Worm (Caenorhabditis elegans): ENCODE measurements around the gene C18H9.6.
A peak's percentile ranks its signal among the peaks of the same experiment; 100 is the strongest.

Gene C18H9.6

DNA sequence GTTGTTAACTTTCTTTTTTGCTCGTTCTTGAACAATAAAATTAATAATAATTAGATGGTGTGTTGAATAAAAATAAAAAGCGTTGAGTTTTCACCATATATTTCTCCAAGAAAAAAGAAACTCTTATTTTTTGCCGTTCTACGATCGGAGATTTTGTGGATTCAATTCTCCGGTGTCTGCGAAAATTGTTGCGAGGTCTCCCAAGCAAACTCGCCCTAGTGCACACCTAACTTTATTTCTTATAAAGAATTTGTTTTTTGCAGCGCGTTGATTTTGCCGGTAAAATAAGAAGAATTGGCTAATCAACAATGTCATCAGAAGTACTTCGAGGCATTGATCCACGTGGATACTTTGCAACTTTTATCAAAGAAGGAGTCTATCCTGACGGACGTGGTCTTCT lies 40.0 kb upstream of the C18H9.6 start, which contains the start of gene exos-8 (continued):
- TF ChIP-seq mab-9 (GFP tag; IDR thresholded peaks at IDR 0.05) (no peak), blmp-1 (tag; optimal IDR thresholded peaks at IDR 0.05) (peak; percentile 55), fkh-8 (tag; optimal IDR thresholded peaks at IDR 0.05) (peak; percentile 58), unc-98 (GFP tag; IDR thresholded peaks at IDR 0.05) (no peak), ceh-88 (GFP tag; IDR thresholded peaks at IDR 0.05) (no peak), isw-1 (GFP tag; IDR thresholded peaks at IDR 0.05) (no peak; the same call in 1 of the 2 replicates)

DNA sequence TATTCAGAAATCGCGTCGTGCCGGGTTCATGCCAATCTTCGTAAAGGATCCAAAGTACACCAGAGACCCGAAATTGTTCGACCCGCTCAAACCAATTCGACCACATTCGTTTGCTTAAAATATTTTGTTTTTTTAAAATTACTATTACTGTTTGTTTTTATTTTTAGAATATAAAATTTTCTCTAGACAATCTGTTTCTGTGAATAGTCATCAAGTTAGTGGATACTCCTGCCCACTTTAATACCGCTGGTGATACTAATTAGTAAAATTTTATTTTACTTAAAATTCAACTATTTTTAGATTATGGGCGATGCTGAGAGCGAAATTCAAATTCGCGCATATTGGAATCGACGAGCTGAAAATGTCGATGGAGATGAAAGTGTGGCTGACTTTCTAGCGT lies 35.2 kb upstream of the C18H9.6 start, which contains the start of gene T14B4.1:
TSS of gene T14B4.1 (plus strand) at position 301 of the 400 bp plus-strand sequence.
- no peak for TF ChIP-seq hlh-17 (GFP tag; optimal IDR thresholded peaks at IDR 0.05; ENCODE audit: borderline replicate concordance)
- TF ChIP-seq isw-1 (GFP tag; IDR thresholded peaks at IDR 0.05): no peak
- no peak for TF ChIP-seq ets-5 (GFP tag; IDR thresholded peaks at IDR 0.05)
- no peak for TF ChIP-seq vab-15 (tag; optimal IDR thresholded peaks at IDR 0.05)
- TF ChIP-seq grh-1 (GFP tag; IDR thresholded peaks at IDR 0.05): no peak
- TF ChIP-seq ceh-90 (tag; optimal IDR thresholded peaks at IDR 0.05): no peak
- no peak for TF ChIP-seq unc-86 (tag; optimal IDR thresholded peaks at IDR 0.05)
- no peak for TF ChIP-seq fos-1 (tag; optimal IDR thresholded peaks at IDR 0.05)
- no peak for TF ChIP-seq unc-98 (GFP tag; IDR thresholded peaks at IDR 0.05)
- no peak for TF ChIP-seq snu-23 (GFP tag; optimal IDR thresholded peaks at IDR 0.05)
- TF ChIP-seq lin-15B (tag; optimal IDR thresholded peaks at IDR 0.05): no peak
- no peak for TF ChIP-seq elt-2 (tag; optimal IDR thresholded peaks at IDR 0.05)
- no peak for TF ChIP-seq lin-13 (GFP tag; optimal IDR thresholded peaks at IDR 0.05)
- TF ChIP-seq sptf-1 (tag; optimal IDR thresholded peaks at IDR 0.05): no peak
- TF ChIP-seq nhr-76 (tag; optimal IDR thresholded peaks at IDR 0.05): no peak
- no peak for TF ChIP-seq ceh-8 (GFP tag; optimal IDR thresholded peaks at IDR 0.05)
- TF ChIP-seq egl-27 (tag; optimal IDR thresholded peaks at IDR 0.05): no peak
- no peak for TF ChIP-seq elt-3 (tag; optimal IDR thresholded peaks at IDR 0.05)
- no peak for TF ChIP-seq zag-1 (tag; optimal IDR thresholded peaks at IDR 0.05)
- no peak for TF ChIP-seq unc-62 (GFP tag; optimal IDR thresholded peaks at IDR 0.05)

DNA sequence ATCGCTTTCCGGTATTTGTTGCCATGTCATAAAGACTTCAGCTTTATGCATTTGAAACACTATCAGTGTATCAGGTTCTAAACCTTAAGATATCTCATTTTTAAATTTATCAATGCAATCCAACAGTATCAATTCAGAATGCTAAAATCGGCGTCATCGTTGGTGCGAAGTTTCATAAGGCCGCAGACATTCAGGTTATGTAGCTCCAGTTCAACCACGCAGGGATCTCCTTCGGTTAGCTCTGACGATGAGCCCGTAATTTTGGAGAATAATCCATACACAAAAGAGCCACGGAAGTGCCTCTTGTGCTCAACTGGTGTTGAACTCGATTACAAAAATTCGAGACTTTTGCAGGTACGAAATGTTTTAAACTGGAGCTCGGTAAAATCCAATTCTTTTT lies 34.6 kb upstream of the C18H9.6 start, which contains the start of gene mrps-18.C:
TSS of gene mrps-18.C (plus strand) at position 138 of the 400 bp plus-strand sequence.
- TF ChIP-seq blmp-1 (tag; optimal IDR thresholded peaks at IDR 0.05) (no peak), nhr-90 (tag; optimal IDR thresholded peaks at IDR 0.05; ENCODE audit: poor library complexity) (no peak), lin-39 (tag; optimal IDR thresholded peaks at IDR 0.05) (no peak), fkh-10 (GFP tag; optimal IDR thresholded peaks at IDR 0.05) (no peak), dpl-1 (GFP tag; optimal IDR thresholded peaks at IDR 0.05) (no peak), elt-3 (tag; optimal IDR thresholded peaks at IDR 0.05) (no peak), vab-15 (tag; optimal IDR thresholded peaks at IDR 0.05) (no peak), nhr-12 (tag; optimal IDR thresholded peaks at IDR 0.05) (no peak), unc-130 (tag; optimal IDR thresholded peaks at IDR 0.05) (no peak), Y116A8C.19 (tag; optimal IDR thresholded peaks at IDR 0.05; ENCODE audit: borderline replicate concordance) (no peak), nhr-28 (tag; optimal IDR thresholded peaks at IDR 0.05) (no peak), ets-5 (GFP tag; IDR thresholded peaks at IDR 0.05) (no peak), lin-14 (GFP tag; optimal IDR thresholded peaks at IDR 0.05) (no peak), grh-1 (GFP tag; IDR thresholded peaks at IDR 0.05) (no peak)

DNA sequence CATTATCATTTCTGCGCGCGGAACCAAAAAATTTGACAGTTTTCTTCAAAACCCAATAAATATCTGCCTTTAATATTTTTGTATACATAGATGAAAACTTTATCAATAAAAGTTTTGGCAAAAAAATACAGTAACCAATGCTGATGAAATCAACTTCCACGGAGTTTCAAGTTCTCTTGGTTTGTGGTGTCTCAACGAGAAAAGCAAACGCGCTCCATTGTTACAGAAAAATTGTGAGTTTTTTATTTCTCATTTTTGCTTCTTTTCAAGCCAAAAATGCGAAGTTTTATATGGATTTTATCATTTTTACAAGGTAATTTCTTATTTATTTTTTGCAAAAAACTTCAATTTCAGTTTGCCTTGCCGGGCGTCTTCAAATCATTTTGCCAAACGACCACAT lies 33.2 kb upstream of the C18H9.6 start, which contains the start of gene T14B4.3:
TSS of gene T14B4.3 (plus strand) at position 264 of the 400 bp plus-strand sequence.
- no peak for TF ChIP-seq lin-39 (tag; optimal IDR thresholded peaks at IDR 0.05)
- peak; percentile 20 for TF ChIP-seq sox-4 (tag; optimal IDR thresholded peaks at IDR 0.05)
- TF ChIP-seq nhr-237 (tag; optimal IDR thresholded peaks at IDR 0.05): peak; percentile 6
- TF ChIP-seq lir-3 (tag; optimal IDR thresholded peaks at IDR 0.05; ENCODE audit: poor library complexity): peak; percentile 77
- 0 out of 2 replicates have a peak, but pooled peaks have one; percentile 45 for TF ChIP-seq ceh-88 (GFP tag; IDR thresholded peaks at IDR 0.05)
- peak; percentile 57 for TF ChIP-seq nhr-20 (tag; optimal IDR thresholded peaks at IDR 0.05)
- no peak for TF ChIP-seq zag-1 (tag; optimal IDR thresholded peaks at IDR 0.05)
- TF ChIP-seq isw-1 (GFP tag; IDR thresholded peaks at IDR 0.05): peak; percentile 32
- peak in 2 of 3 experiments; percentile 41 to 64 for TF ChIP-seq ceh-82 (tag; optimal IDR thresholded peaks at IDR 0.05)
- peak; percentile 52 for TF ChIP-seq pax-3 (tag; optimal IDR thresholded peaks at IDR 0.05)
- TF ChIP-seq nhr-47 (tag; optimal IDR thresholded peaks at IDR 0.05): peak; percentile 61
- no peak for TF ChIP-seq C34B4.2 (tag; optimal IDR thresholded peaks at IDR 0.05)
- no peak for TF ChIP-seq hpl-2 (GFP tag; optimal IDR thresholded peaks at IDR 0.05)
- no peak for TF ChIP-seq ztf-4 (tag; optimal IDR thresholded peaks at IDR 0.05)
- TF ChIP-seq fkh-8 (tag; optimal IDR thresholded peaks at IDR 0.05): peak; percentile 56
- TF ChIP-seq nhr-19 (GFP tag; conservative IDR thresholded peaks at IDR 0.05): peak; percentile 31; the same call in 1 of the 2 replicates
- TF ChIP-seq nhr-71 (tag; optimal IDR thresholded peaks at IDR 0.05): peak; percentile 73
- peak; percentile 45 for TF ChIP-seq swsn-7 (tag; optimal IDR thresholded peaks at IDR 0.05)
- peak; percentile 59 for TF ChIP-seq lin-13 (GFP tag; optimal IDR thresholded peaks at IDR 0.05)

Data from whole organism, L1 larva.